Fruit fly (Drosophila melanogaster) whole organism, adult: ENCODE results near the gene CG42324.

Experiments
- CG11617 ChIP-seq: fragments of 200-800 bp; sonication (Bioruptor generic); optimal IDR thresholded peaks from 2 replicates; lab custom pipeline; 2017; ENCODE audit warnings: mild to moderate bottlenecking, missing biosample characterization, missing genetic modification reagents, missing genetic modification characterization
- CG7045 ChIP-seq: fragments of 200-800 bp; sonication (Bioruptor generic); optimal IDR thresholded peaks from 2 replicates; lab custom pipeline; 2017; ENCODE audit warnings: missing biosample characterization, mild to moderate bottlenecking, missing genetic modification characterization
- bab1 ChIP-seq: fragments of 200-800 bp; sonication (Bioruptor generic); optimal IDR thresholded peaks from 3 replicates; lab custom pipeline; 2019; ENCODE audit warnings: missing biosample characterization, mild to moderate bottlenecking, missing genetic modification characterization, moderate library complexity
- cic ChIP-seq: fragments of 200-800 bp; sonication (Bioruptor generic); optimal IDR thresholded peaks from 2 replicates; lab custom pipeline; 2017; ENCODE audit warnings: missing biosample characterization, mild to moderate bottlenecking, missing genetic modification characterization, moderate library complexity
- cnc ChIP-seq, 2 experiments: fragments of >200 bp; optimal IDR thresholded peaks; 2 replicates each; lab custom pipeline; 2017
- kay ChIP-seq: fragments of 200-800 bp; sonication (Bioruptor generic); peaks from one replicate; lab custom pipeline; 2016; ENCODE audit warnings: missing biosample characterization, missing genetic modification characterization, borderline replicate concordance

- TF ChIP-seq bab1 (peak; percentile 70), kay (peak; percentile 76), CG7045 (GFP tag; lab: Kevin White, UChicago) (peak; percentile 27), cic (GFP tag; lab: Kevin White, UChicago) (no peak), cnc (optimal IDR thresholded peaks at IDR 0.05; lab: Kevin White, UChicago) (no peak), CG11617 (GFP tag; lab: Kevin White, UChicago) (peak; percentile 66)
These were observed 11.7 kb upstream of the CG42324 start, which contains the start of gene eIF5B for dm6 chr3L:3460402-3461027.
